Worm (Caenorhabditis elegans) whole organism, young adult: ENCODE results near the gene nprt-1.
A peak's percentile ranks its signal among the peaks of the same experiment; 100 is the strongest.

Experiments
- F33H1.4 ChIP-seq: fragments of 200-800 bp; sonication (Bioruptor generic); IDR thresholded peaks from 2 replicates; pipeline ENCODE4 v1.3.6; 2022; ENCODE audit warnings: missing genetic modification reagents, missing genetic modification characterization, missing compliant biosample characterization
- ama-1 ChIP-seq, 3 experiments: fragments of 150-350 bp in 1 of 3; sonication (generic microtip) in 2 of 3; optimal IDR thresholded peaks; 2 replicates each; lab custom pipeline; 2014 to 2018; ENCODE audit warnings: missing biosample characterization in 2 of 3, missing genetic modification characterization in 2 of 3, missing genetic modification reagents in 2 of 3
- tbx-9 ChIP-seq: sonication (generic microtip); optimal IDR thresholded peaks from 2 replicates; lab custom pipeline; 2016; ENCODE audit warnings: borderline replicate concordance, missing genetic modification characterization, inconsistent platforms, missing compliant biosample characterization
- unc-62 ChIP-seq: fragments of 150-350 bp; optimal IDR thresholded peaks from 2 replicates; lab custom pipeline; 2014; ENCODE audit warnings: missing biosample characterization, missing genetic modification reagents, missing genetic modification characterization

ce11 chrIV:2928409-2928808, 38.2 kb upstream of the nprt-1 start, which contains the start of gene manf-1:
- TF ChIP-seq unc-62 (GFP tag; lab: Kevin White, UChicago) (no peak), tbx-9 (no peak), ama-1 (optimal IDR thresholded peaks at IDR 0.05; lab: Kevin White, UChicago) (peak; percentile 26), ama-1 (GFP tag; optimal IDR thresholded peaks at IDR 0.05; lab: Kevin White, UChicago) (no peak), F33H1.4 (peak; percentile 61)
